Worm (Caenorhabditis elegans) whole organism, young adult: ENCODE data around the gene dolk-1.

Experiments
- F22D6.2 ChIP-seq: sonication (generic microtip); optimal IDR thresholded peaks from 2 replicates; lab custom pipeline; 2016; ENCODE audit warnings: mild to moderate bottlenecking, missing genetic modification characterization, missing compliant biosample characterization
- F23B12.7 ChIP-seq: sonication (generic microtip); optimal IDR thresholded peaks from 2 replicates; lab custom pipeline; 2017; ENCODE audit warnings: missing genetic modification characterization, mild to moderate bottlenecking, missing compliant biosample characterization, antibody characterized with exemption, moderate library complexity; ENCODE audit not compliant: insufficient read depth
- F39B2.1 ChIP-seq: fragments of 200-800 bp; sonication (Bioruptor generic); IDR thresholded peaks from 2 replicates; pipeline ENCODE4 v1.3.6; 2022; ENCODE audit warnings: missing genetic modification reagents, missing genetic modification characterization, missing compliant biosample characterization
- F57C9.4 ChIP-seq: sonication (generic microtip); optimal IDR thresholded peaks from 2 replicates; lab custom pipeline; 2017; ENCODE audit warnings: mild to moderate bottlenecking, missing genetic modification characterization, missing compliant biosample characterization
- ZK185.1 ChIP-seq: sonication (generic microtip); optimal IDR thresholded peaks from 2 replicates; lab custom pipeline; 2016; ENCODE audit warnings: mild to moderate bottlenecking, missing genetic modification characterization, missing compliant biosample characterization; ENCODE audit not compliant: poor library complexity, severe bottlenecking
- ceh-91 ChIP-seq: fragments of 200-800 bp; sonication (Bioruptor generic); IDR thresholded peaks from 2 replicates; pipeline ENCODE4 v1.3.6; 2022; ENCODE audit warnings: missing genetic modification reagents, missing genetic modification characterization, missing compliant biosample characterization
- dpl-1 ChIP-seq: fragments of 150-350 bp; optimal IDR thresholded peaks from 2 replicates; lab custom pipeline; 2014; ENCODE audit warnings: missing biosample characterization, missing genetic modification reagents, missing genetic modification characterization
- egl-18 ChIP-seq: fragments of 200-800 bp; sonication (Bioruptor generic); IDR thresholded peaks from 2 replicates; pipeline ENCODE4 v1.3.6; 2022; ENCODE audit warnings: missing genetic modification reagents, missing genetic modification characterization, missing compliant biosample characterization
- hmg-20 ChIP-seq: fragments of 200-800 bp; sonication (Bioruptor generic); IDR thresholded peaks from 2 replicates; pipeline ENCODE4 v1.3.6; 2022; ENCODE audit warnings: missing genetic modification reagents, missing genetic modification characterization, missing compliant biosample characterization
- hrde-1 ChIP-seq: sonication (generic microtip); optimal IDR thresholded peaks from 2 replicates; lab custom pipeline; 2016; ENCODE audit warnings: missing genetic modification characterization, mild to moderate bottlenecking, missing compliant biosample characterization, moderate library complexity, missing genotype, missing genetic modification reagents, borderline replicate concordance
- sptf-2 ChIP-seq: fragments of 200-800 bp; sonication (Bioruptor generic); optimal IDR thresholded peaks from 2 replicates; lab custom pipeline; 2018; ENCODE audit warnings: mild to moderate bottlenecking, missing genetic modification characterization, missing compliant biosample characterization
- tlf-1 ChIP-seq: fragments of 200-800 bp; sonication (Bioruptor generic); optimal IDR thresholded peaks from 2 replicates; lab custom pipeline; 2018; ENCODE audit warnings: mild to moderate bottlenecking, missing genetic modification characterization, missing compliant biosample characterization
- unc-130 ChIP-seq: sonication (generic microtip); optimal IDR thresholded peaks from 2 replicates; lab custom pipeline; 2016; ENCODE audit warnings: missing genetic modification reagents, missing genetic modification characterization, missing compliant biosample characterization
- ztf-25 ChIP-seq: fragments of 200-800 bp; sonication (Bioruptor generic); IDR thresholded peaks from 2 replicates; pipeline ENCODE4 v1.3.6; 2022; ENCODE audit warnings: missing genetic modification reagents, missing genetic modification characterization, missing compliant biosample characterization

- no peak for TF ChIP-seq F23B12.7
- TF ChIP-seq tlf-1 (GFP tag; lab: Kevin White, UChicago) = no peak
- no peak for TF ChIP-seq F39B2.1 (GFP tag; lab: Robert Waterston, UW)
- no peak for TF ChIP-seq hrde-1 (tag; lab: Kevin White, UChicago)
- no peak for TF ChIP-seq dpl-1 (GFP tag; lab: Kevin White, UChicago)
- TF ChIP-seq ZK185.1 (tag; lab: Kevin White, UChicago) = no peak
- no peak for TF ChIP-seq ceh-91 (GFP tag; lab: Robert Waterston, UW)
- no peak for TF ChIP-seq unc-130 (GFP tag; lab: Kevin White, UChicago)
- TF ChIP-seq egl-18 (GFP tag; lab: Robert Waterston, UW) = no peak
- no peak for TF ChIP-seq ztf-25 (GFP tag; lab: Robert Waterston, UW)
- no peak for TF ChIP-seq F57C9.4 (tag; lab: Kevin White, UChicago)
- no peak for TF ChIP-seq F22D6.2
- no peak for TF ChIP-seq sptf-2
- no peak for TF ChIP-seq hmg-20
Observed at ce11 chrIII:11982474-11982873, 49.0 kb upstream of the dolk-1 start.
